Fruit fly (Drosophila melanogaster) whole organism, pupa: ENCODE results near the gene Z600.

Experiments
- CG10348 ChIP-seq: fragments of 200-800 bp; sonication (Bioruptor generic); IDR thresholded peaks from 2 replicates; pipeline ENCODE4 v1.3.6; 2022; ENCODE audit warnings: missing biosample characterization, missing genetic modification characterization
- CG12605 ChIP-seq: fragments of 200-800 bp; sonication (Bioruptor generic); IDR thresholded peaks from 2 replicates; pipeline ENCODE4 v1.3.6; 2022; ENCODE audit warnings: missing biosample characterization, missing genetic modification characterization
- CG13204 ChIP-seq: fragments of 200-800 bp; sonication (Bioruptor generic); optimal IDR thresholded peaks from 2 replicates; lab custom pipeline; 2018; ENCODE audit warnings: missing biosample characterization, mild to moderate bottlenecking, missing genetic modification characterization, moderate library complexity
- CG14655 ChIP-seq: fragments of 200-800 bp; sonication (Bioruptor generic); optimal IDR thresholded peaks from 3 replicates; lab custom pipeline; 2017; ENCODE audit warnings: mild to moderate bottlenecking, missing biosample characterization, missing genetic modification reagents, missing genetic modification characterization
- CG15710 ChIP-seq: fragments of 200-800 bp; sonication (Bioruptor generic); optimal IDR thresholded peaks from 2 replicates; lab custom pipeline; 2018; ENCODE audit warnings: missing biosample characterization, mild to moderate bottlenecking, missing genetic modification characterization, moderate library complexity
- CG17806 ChIP-seq: fragments of 200-800 bp; sonication (Bioruptor generic); optimal IDR thresholded peaks from 2 replicates; lab custom pipeline; 2018; ENCODE audit warnings: missing biosample characterization, mild to moderate bottlenecking, missing genetic modification characterization, moderate library complexity
- CG32121 ChIP-seq: fragments of 200-800 bp; sonication (Bioruptor generic); IDR thresholded peaks from 2 replicates; pipeline ENCODE4 v1.3.6; 2022; ENCODE audit warnings: missing biosample characterization, missing genetic modification characterization
- CG34367 ChIP-seq: fragments of 200-800 bp; sonication (Bioruptor generic); optimal IDR thresholded peaks from 2 replicates; lab custom pipeline; 2018; ENCODE audit warnings: missing biosample characterization, mild to moderate bottlenecking, missing genetic modification characterization
- CG4496 ChIP-seq: fragments of 200-800 bp; sonication (Bioruptor generic); IDR thresholded peaks from 3 replicates; pipeline ENCODE4 v1.3.6; 2022; ENCODE audit warnings: missing biosample characterization, missing genetic modification characterization
- CG8159 ChIP-seq: fragments of 200-800 bp; sonication (Bioruptor generic); optimal IDR thresholded peaks from 3 replicates; lab custom pipeline; 2018; ENCODE audit warnings: missing biosample characterization, mild to moderate bottlenecking, missing genetic modification characterization, moderate library complexity
- CG8301 ChIP-seq: fragments of 200-800 bp; sonication (Bioruptor generic); optimal IDR thresholded peaks from 2 replicates; lab custom pipeline; 2018; ENCODE audit warnings: missing biosample characterization, mild to moderate bottlenecking, missing genetic modification characterization
- CG9948 ChIP-seq: fragments of 200-800 bp; sonication (Bioruptor generic); optimal IDR thresholded peaks from 2 replicates; lab custom pipeline; 2018; ENCODE audit warnings: missing biosample characterization, mild to moderate bottlenecking, missing genetic modification characterization, moderate library complexity
- D1 ChIP-seq: fragments of 200-800 bp; sonication (Bioruptor generic); optimal IDR thresholded peaks from 2 replicates; lab custom pipeline; 2018; ENCODE audit warnings: missing biosample characterization, mild to moderate bottlenecking, missing genetic modification characterization, moderate library complexity
- EcR ChIP-seq: fragments of 200-800 bp; sonication (Bioruptor generic); optimal IDR thresholded peaks from 3 replicates; lab custom pipeline; 2019; ENCODE audit warnings: missing biosample characterization, missing genetic modification characterization, mild to moderate bottlenecking, moderate library complexity, missing genetic modification reagents
- Ets98B ChIP-seq: fragments of 200-800 bp; sonication (Bioruptor generic); IDR thresholded peaks from 2 replicates; pipeline ENCODE4 v1.3.6; 2022; ENCODE audit warnings: missing biosample characterization, missing genetic modification characterization
- Pif1A ChIP-seq: fragments of 200-800 bp; sonication (Bioruptor generic); optimal IDR thresholded peaks from 3 replicates; lab custom pipeline; 2016; ENCODE audit warnings: missing biosample characterization, missing genetic modification characterization
- Pif1B ChIP-seq: fragments of 200-800 bp; sonication (Bioruptor generic); optimal IDR thresholded peaks from 3 replicates; lab custom pipeline; 2016; ENCODE audit warnings: missing biosample characterization, missing genetic modification characterization
- Snoo ChIP-seq: fragments of 200-800 bp; sonication (Bioruptor generic); optimal IDR thresholded peaks from 3 replicates; lab custom pipeline; 2017; ENCODE audit warnings: missing biosample characterization, mild to moderate bottlenecking, missing genetic modification characterization, inconsistent platforms
- fd96Ca ChIP-seq: fragments of 200-800 bp; sonication (Bioruptor generic); IDR thresholded peaks from 3 replicates; pipeline ENCODE4 v1.3.6; 2022; ENCODE audit warnings: missing biosample characterization, missing genetic modification characterization
- gl ChIP-seq: fragments of 200-800 bp; sonication (Bioruptor generic); optimal IDR thresholded peaks from 2 replicates; lab custom pipeline; 2018; ENCODE audit warnings: missing biosample characterization, mild to moderate bottlenecking, missing genetic modification characterization
- rn ChIP-seq: fragments of 200-800 bp; sonication (Bioruptor generic); IDR thresholded peaks from 2 replicates; pipeline ENCODE4 v1.3.6; 2022; ENCODE audit warnings: missing biosample characterization, missing genetic modification characterization

The Z600 gene

DNA sequence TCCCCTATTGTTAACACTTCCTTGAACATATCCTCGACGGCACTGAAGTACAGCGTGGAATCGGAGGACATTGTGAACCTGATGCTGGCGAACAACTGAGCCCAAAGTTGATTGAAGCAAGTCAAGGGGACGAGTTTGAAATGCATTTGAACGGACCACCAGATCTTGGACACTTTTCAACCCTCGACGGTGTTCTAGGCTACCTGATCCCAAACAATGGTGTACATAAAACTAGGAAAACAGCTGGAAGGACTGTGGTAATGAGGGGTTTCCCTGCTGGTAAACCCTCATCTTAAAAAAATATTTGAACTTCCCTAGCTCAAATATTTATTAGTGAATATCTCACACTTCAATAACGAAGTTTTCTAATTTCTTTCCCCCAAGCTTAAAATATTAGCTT lies 8.1 kb downstream of the Z600 start, which contains the start of gene CG13454:
Gene CG13454, minus strand, starts transcription at position 101 of the 400 bp plus-strand sequence.
- TF ChIP-seq CG9948 (tag; lab: Kevin White, UChicago) (no peak), CG14655 (GFP tag; lab: Kevin White, UChicago) (no peak), CG17806 (tag; lab: Kevin White, UChicago) (no peak), CG8159 (tag; lab: Kevin White, UChicago) (no peak)

DNA sequence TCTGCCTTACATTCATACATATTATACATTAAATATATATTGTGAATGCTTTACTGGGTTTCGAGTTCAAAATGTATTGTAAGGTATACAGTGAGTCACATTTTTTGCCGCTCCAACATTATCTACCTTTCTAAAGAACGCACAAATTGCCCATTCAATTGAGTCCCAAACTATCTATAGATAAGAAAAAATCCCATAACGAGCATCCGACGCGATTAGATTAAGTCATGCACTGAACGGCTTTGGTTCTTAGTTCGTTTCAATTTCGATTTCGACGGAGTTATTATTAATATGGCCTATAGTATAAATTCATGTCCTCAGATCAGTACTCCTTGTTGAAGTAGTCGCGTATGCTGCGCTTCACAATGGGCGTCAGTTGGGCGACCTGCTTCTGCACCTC lies 8.6 kb downstream of the Z600 start:
- TF ChIP-seq CG8159 (tag; lab: Kevin White, UChicago) (no peak), Ets98B (GFP tag; lab: Robert Waterston, UW) (no peak), Pif1A (GFP tag; lab: Kevin White, UChicago) (no peak), EcR (no peak), CG14655 (GFP tag; lab: Kevin White, UChicago) (no peak), CG34367 (tag; lab: Kevin White, UChicago) (no peak), CG15710 (tag; lab: Kevin White, UChicago) (no peak), CG8301 (no peak), CG12605 (no peak)
- TF ChIP-seq, all 21 proteins: peak for 0

DNA sequence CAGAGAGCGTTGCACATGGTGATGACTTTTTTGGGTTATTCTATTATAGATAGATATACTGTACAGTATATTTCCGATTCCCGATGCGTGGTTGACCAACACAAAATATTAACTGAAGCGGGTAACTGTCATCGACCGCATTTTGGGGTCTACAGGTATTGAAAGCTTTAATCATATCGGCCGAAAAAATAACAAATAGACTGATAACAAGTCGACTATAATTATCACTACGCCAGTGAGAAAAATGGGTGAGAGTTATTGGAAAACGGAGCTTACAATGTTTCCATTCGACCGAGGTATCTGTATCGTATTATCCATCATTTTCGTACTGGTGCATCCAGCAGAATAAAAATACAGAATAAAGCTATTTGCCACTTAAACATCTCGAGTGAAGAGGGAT lies 9.5 kb downstream of the Z600 start:
- TF ChIP-seq CG17806 (tag; lab: Kevin White, UChicago): no peak
- TF ChIP-seq CG9948 (tag; lab: Kevin White, UChicago): no peak
- no peak for TF ChIP-seq CG12605
- TF ChIP-seq Pif1B: no peak
- no peak for TF ChIP-seq CG10348 (GFP tag; lab: Robert Waterston, UW)
- TF ChIP-seq CG14655 (GFP tag; lab: Kevin White, UChicago): no peak
- no peak for TF ChIP-seq EcR
- TF ChIP-seq CG8301: no peak
- no peak for TF ChIP-seq fd96Ca
- TF ChIP-seq Ets98B (GFP tag; lab: Robert Waterston, UW): no peak
- no peak for TF ChIP-seq CG34367 (tag; lab: Kevin White, UChicago)
- no peak for TF ChIP-seq CG8159 (tag; lab: Kevin White, UChicago)
- TF ChIP-seq CG15710 (tag; lab: Kevin White, UChicago): no peak
- TF ChIP-seq Pif1A (GFP tag; lab: Kevin White, UChicago): no peak

DNA sequence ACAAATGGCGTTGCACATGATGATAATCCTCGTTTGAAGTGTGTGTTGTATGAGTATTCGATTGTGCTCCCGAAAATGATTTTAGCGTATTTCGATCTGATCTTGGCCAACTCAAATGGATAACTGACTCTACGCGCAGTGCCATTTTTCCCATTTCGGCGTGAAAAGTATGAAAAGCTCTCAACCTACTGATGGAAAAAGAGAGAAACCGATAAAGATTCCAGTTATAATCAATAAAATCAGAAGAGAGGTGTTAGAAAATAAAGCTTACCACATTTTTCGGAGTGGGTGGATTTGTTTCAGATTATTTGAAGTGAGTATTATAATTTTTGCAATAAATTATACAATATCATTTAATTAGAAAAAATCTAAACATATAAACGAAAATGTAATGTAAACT lies 10.6 kb downstream of the Z600 start, which contains the start of gene mex1:
Gene mex1, minus strand, starts transcription at position 101 of the 400 bp plus-strand sequence.
- no peak for TF ChIP-seq Ets98B (GFP tag; lab: Robert Waterston, UW)
- TF ChIP-seq CG15710 (tag; lab: Kevin White, UChicago): no peak
- TF ChIP-seq CG13204 (GFP tag; lab: Kevin White, UChicago): no peak
- no peak for TF ChIP-seq CG4496 (GFP tag; lab: Robert Waterston, UW)

DNA sequence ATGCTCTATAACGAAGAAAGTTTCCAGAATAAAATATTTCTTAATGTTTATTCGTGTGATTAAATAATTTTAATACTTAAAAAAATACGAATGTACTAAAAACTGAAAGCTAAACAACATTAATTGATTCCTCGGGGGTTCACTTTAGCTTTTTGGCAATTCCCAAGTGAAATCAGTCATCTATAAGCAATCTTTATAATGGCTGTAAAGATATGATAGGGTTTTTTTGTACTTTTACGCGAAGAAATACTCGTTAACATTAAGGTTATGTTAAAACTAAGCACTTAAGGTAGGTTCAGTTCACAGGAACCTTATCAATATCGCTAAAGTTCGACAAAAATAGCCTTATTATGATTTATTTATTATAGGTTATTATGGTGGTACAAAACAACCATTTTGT lies 11.1 kb downstream of the Z600 start:
- no peak for TF ChIP-seq D1
- TF ChIP-seq CG13204 (GFP tag; lab: Kevin White, UChicago): no peak
- no peak for TF ChIP-seq CG14655 (GFP tag; lab: Kevin White, UChicago)
- TF ChIP-seq CG15710 (tag; lab: Kevin White, UChicago): no peak
- TF ChIP-seq fd96Ca: no peak
- no peak for TF ChIP-seq EcR
- TF ChIP-seq Pif1A (GFP tag; lab: Kevin White, UChicago): no peak
- TF ChIP-seq gl: no peak
- TF ChIP-seq CG9948 (tag; lab: Kevin White, UChicago): no peak
- TF ChIP-seq CG8159 (tag; lab: Kevin White, UChicago): no peak
- TF ChIP-seq CG12605: no peak
- TF ChIP-seq CG8301: no peak
- TF ChIP-seq CG17806 (tag; lab: Kevin White, UChicago): no peak
- TF ChIP-seq, all 21 proteins: peak for 0

DNA sequence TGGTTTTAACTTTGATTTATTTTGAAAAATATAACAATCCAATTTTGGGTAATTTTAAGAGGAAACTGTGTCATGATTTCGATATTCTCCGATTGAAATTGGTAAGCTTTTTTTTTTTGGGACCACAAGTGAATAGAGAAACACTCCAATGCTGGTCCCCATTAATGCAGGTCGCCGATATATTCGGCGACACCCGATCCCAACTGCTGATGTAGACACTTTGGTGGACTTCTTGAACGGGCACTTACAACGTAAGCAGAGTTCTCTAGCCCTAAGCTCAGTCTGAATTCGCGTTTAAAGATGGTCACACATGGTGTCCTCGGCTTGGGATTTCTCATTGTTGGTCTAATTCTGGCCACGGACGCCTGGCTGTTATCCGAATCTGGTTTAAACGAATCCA lies 11.5 kb downstream of the Z600 start, which contains the start of gene yellow-k:
Gene yellow-k, plus strand, starts transcription at position 301 of the 400 bp plus-strand sequence.
- TF ChIP-seq CG12605 (no peak), EcR (no peak), Ets98B (GFP tag; lab: Robert Waterston, UW) (no peak), CG34367 (tag; lab: Kevin White, UChicago) (no peak), CG14655 (GFP tag; lab: Kevin White, UChicago) (no peak), D1 (no peak), CG10348 (GFP tag; lab: Robert Waterston, UW) (no peak), rn (GFP tag; lab: Robert Waterston, UW) (no peak), CG13204 (GFP tag; lab: Kevin White, UChicago) (no peak), CG17806 (tag; lab: Kevin White, UChicago) (no peak), CG4496 (GFP tag; lab: Robert Waterston, UW) (no peak), Pif1B (no peak), CG32121 (GFP tag; lab: Robert Waterston, UW) (no peak), CG8159 (tag; lab: Kevin White, UChicago) (no peak), CG8301 (no peak), CG15710 (tag; lab: Kevin White, UChicago) (no peak)

DNA sequence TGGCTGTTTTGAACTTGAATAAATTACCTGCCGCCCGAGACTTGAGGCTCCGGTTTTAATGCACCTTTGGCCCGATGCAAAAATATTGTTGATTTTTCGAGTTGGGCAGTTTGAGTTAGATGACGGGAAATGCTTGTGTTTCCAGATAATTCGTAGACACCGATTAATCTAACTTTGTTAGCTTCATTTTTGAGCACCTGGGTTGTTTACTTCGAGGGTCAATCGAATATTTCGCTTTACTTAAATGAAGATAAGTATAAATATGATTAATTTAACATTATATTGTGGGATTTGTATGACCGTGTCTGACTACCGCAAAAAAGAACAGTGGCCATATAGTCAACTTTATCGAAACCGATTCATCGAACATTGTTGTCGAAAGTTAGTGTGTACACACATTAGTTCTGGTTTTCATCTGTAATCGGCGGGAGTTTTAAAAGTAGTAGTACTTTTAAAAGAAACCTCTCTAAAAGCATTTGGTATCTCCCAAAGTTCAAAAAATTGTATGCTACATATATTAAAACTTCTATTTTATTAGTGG lies 15.0 kb downstream of the Z600 start, which contains the start of gene CG7945:
Gene CG7945, minus strand, starts transcription at position 332 of the 541 bp plus-strand sequence.
- TF ChIP-seq Ets98B (GFP tag; lab: Robert Waterston, UW) (no peak), CG34367 (tag; lab: Kevin White, UChicago) (no peak), CG13204 (GFP tag; lab: Kevin White, UChicago) (no peak), Snoo (tag; lab: Kevin White, UChicago) (no peak), fd96Ca (no peak), CG8159 (tag; lab: Kevin White, UChicago) (no peak), CG8301 (no peak), gl (no peak), CG10348 (GFP tag; lab: Robert Waterston, UW) (no peak), CG12605 (no peak), Pif1A (GFP tag; lab: Kevin White, UChicago) (no peak), CG14655 (GFP tag; lab: Kevin White, UChicago) (no peak), rn (GFP tag; lab: Robert Waterston, UW) (no peak), CG4496 (GFP tag; lab: Robert Waterston, UW) (no peak), CG15710 (tag; lab: Kevin White, UChicago) (no peak), EcR (no peak), Pif1B (no peak), D1 (no peak), CG17806 (tag; lab: Kevin White, UChicago) (no peak), CG32121 (GFP tag; lab: Robert Waterston, UW) (no peak)
- TF ChIP-seq, all 21 proteins: peak for 0
